Worm (Caenorhabditis elegans): Measurements from ENCODE around the gene let-413.
A peak's percentile ranks its signal among the peaks of the same experiment; 100 is the strongest.

Gene let-413

ce11 chrV:7980993-7981595, 3.5 kb upstream of the let-413 start, which contains the start of gene F26D11.1:
Gene F26D11.1, plus strand, starts transcription at chrV:7981545.
- no peak for TF ChIP-seq ctbp-1 (GFP tag; IDR thresholded peaks at IDR 0.05)
- no peak for TF ChIP-seq rbr-2 (tag; optimal IDR thresholded peaks at IDR 0.05)
- TF ChIP-seq aha-1 (tag), result no peak
- TF ChIP-seq lin-13 (GFP tag; optimal IDR thresholded peaks at IDR 0.05), result no peak
- TF ChIP-seq daf-19 (GFP tag; conservative IDR thresholded peaks at IDR 0.05), result no peak
- no peak for TF ChIP-seq nhr-42 (GFP tag; IDR thresholded peaks at IDR 0.05)
- TF ChIP-seq dmd-9 (GFP tag; IDR thresholded peaks at IDR 0.05), result no peak

ce11 chrV:7980370-7980987, 2.9 kb upstream of the let-413 start:
- TF ChIP-seq dmd-9 (GFP tag; IDR thresholded peaks at IDR 0.05) (no peak), fkh-10 (GFP tag; optimal IDR thresholded peaks at IDR 0.05) (peak; percentile 26), lir-3 (tag; optimal IDR thresholded peaks at IDR 0.05) (no peak), arid-1 (GFP tag; conservative IDR thresholded peaks at IDR 0.05) (no peak), unc-39 (tag; optimal IDR thresholded peaks at IDR 0.05) (no peak), ceh-62 (tag; optimal IDR thresholded peaks at IDR 0.05) (no peak), madf-5 (GFP tag; IDR thresholded peaks at IDR 0.05) (no peak), ztf-7 (tag; optimal IDR thresholded peaks at IDR 0.05) (no peak), R02D3.7 (tag; optimal IDR thresholded peaks at IDR 0.05) (no peak), F37D6.2 (tag; optimal IDR thresholded peaks at IDR 0.05) (peak; percentile 6), ZK546.5 (tag; optimal IDR thresholded peaks at IDR 0.05) (no peak), tag-97 (GFP tag; IDR thresholded peaks at IDR 0.05) (no peak), ceh-82 (tag; optimal IDR thresholded peaks at IDR 0.05) (no peak), daf-8 (GFP tag; IDR thresholded peaks at IDR 0.05) (no peak), hlh-11 (tag; optimal IDR thresholded peaks at IDR 0.05) (peak; percentile 38), hlh-30 (tag; optimal IDR thresholded peaks at IDR 0.05; ENCODE audit: insufficient read depth) (peak; percentile 69), pqm-1 (tag; optimal IDR thresholded peaks at IDR 0.05) (no peak), daf-19 (GFP tag; conservative IDR thresholded peaks at IDR 0.05) (no peak), spr-3 (GFP tag; optimal IDR thresholded peaks at IDR 0.05) (no peak), nhr-11 (tag; optimal IDR thresholded peaks at IDR 0.05) (peak; percentile 29), nhr-6 (tag; optimal IDR thresholded peaks at IDR 0.05) (no peak), nhr-28 (tag; optimal IDR thresholded peaks at IDR 0.05) (no peak), ZK337.2 (GFP tag; IDR thresholded peaks at IDR 0.05) (no peak), attf-4 (tag; optimal IDR thresholded peaks at IDR 0.05) (no peak), Y5F2A.4 (GFP tag; optimal IDR thresholded peaks at IDR 0.05) (no peak), unc-62 (GFP tag; optimal IDR thresholded peaks at IDR 0.05 in 1 of 2) (peak in 1 of 2 experiments; percentile 71), unc-62 (tag; optimal IDR thresholded peaks at IDR 0.05) (no peak), daf-12 (tag; optimal IDR thresholded peaks at IDR 0.05) (no peak), cey-2 (tag; optimal IDR thresholded peaks at IDR 0.05; ENCODE audit: borderline replicate concordance, insufficient read depth) (no peak), aly-2 (tag; optimal IDR thresholded peaks at IDR 0.05) (no peak), mdl-1 (tag; optimal IDR thresholded peaks at IDR 0.05) (peak in 1 of 2 experiments; percentile 65), hmg-1.1 (GFP tag; IDR thresholded peaks at IDR 0.05) (0 out of 2 replicates have a peak, but pooled peaks have one; percentile 58), rbr-2 (tag; optimal IDR thresholded peaks at IDR 0.05) (peak; percentile 60), spr-1 (tag; optimal IDR thresholded peaks at IDR 0.05) (no peak), unc-130 (GFP tag; optimal IDR thresholded peaks at IDR 0.05) (no peak), dpl-1 (GFP tag; optimal IDR thresholded peaks at IDR 0.05) (peak; percentile 2), madf-9 (GFP tag; conservative IDR thresholded peaks at IDR 0.05) (no peak), F44E2.7 (GFP tag; IDR thresholded peaks at IDR 0.05) (no peak), nhr-42 (GFP tag; IDR thresholded peaks at IDR 0.05) (no peak), ceh-32 (tag; optimal IDR thresholded peaks at IDR 0.05; ENCODE audit: poor library complexity) (no peak), saeg-2 (GFP tag; IDR thresholded peaks at IDR 0.05) (no peak), T26A8.4 (GFP tag; IDR thresholded peaks at IDR 0.05) (no peak), lin-39 (tag; optimal IDR thresholded peaks at IDR 0.05) (no peak), duxl-1 (tag; optimal IDR thresholded peaks at IDR 0.05; ENCODE audit: poor library complexity) (no peak), hif-1 (tag; optimal IDR thresholded peaks at IDR 0.05) (peak in 1 of 2 experiments; percentile 21)

Measured in whole organism, L4 larva.